Fruit fly (Drosophila melanogaster) whole organism, adult: ENCODE data around the gene CG4259.

Experiments
- CG11617 ChIP-seq: fragments of 200-800 bp; sonication (Bioruptor generic); optimal IDR thresholded peaks from 2 replicates; lab custom pipeline; 2017; ENCODE audit warnings: mild to moderate bottlenecking, missing biosample characterization, missing genetic modification reagents, missing genetic modification characterization
- CG12768 ChIP-seq: fragments of 200-800 bp; sonication (Bioruptor generic); optimal IDR thresholded peaks from 2 replicates; lab custom pipeline; 2017; ENCODE audit warnings: missing biosample characterization, missing genetic modification characterization, mild to moderate bottlenecking, moderate library complexity, missing genetic modification reagents
- CG1620 ChIP-seq: fragments of 200-800 bp; sonication (Bioruptor generic); optimal IDR thresholded peaks from 2 replicates; lab custom pipeline; 2016; ENCODE audit warnings: missing biosample characterization, missing genetic modification characterization
- CG5204 ChIP-seq: fragments of 200-800 bp; sonication (Bioruptor generic); optimal IDR thresholded peaks from 2 replicates; lab custom pipeline; 2016; ENCODE audit warnings: missing biosample characterization, missing genetic modification characterization
- CG7101 ChIP-seq: fragments of 200-800 bp; sonication (Bioruptor generic); optimal IDR thresholded peaks from 2 replicates; lab custom pipeline; 2018; ENCODE audit warnings: missing biosample characterization, mild to moderate bottlenecking, missing genetic modification characterization, moderate library complexity
- Clk ChIP-seq: fragments of 200-800 bp; sonication (Bioruptor generic); optimal IDR thresholded peaks from 2 replicates; lab custom pipeline; 2017; ENCODE audit warnings: missing biosample characterization, missing genetic modification characterization
- bab1 ChIP-seq: fragments of 200-800 bp; sonication (Bioruptor generic); optimal IDR thresholded peaks from 3 replicates; lab custom pipeline; 2019; ENCODE audit warnings: missing biosample characterization, mild to moderate bottlenecking, missing genetic modification characterization, moderate library complexity
- cnc ChIP-seq, 2 experiments: fragments of >200 bp; optimal IDR thresholded peaks; 2 replicates each; lab custom pipeline; 2017
- tj ChIP-seq: fragments of 200-800 bp; sonication (Bioruptor generic); optimal IDR thresholded peaks from 3 replicates; lab custom pipeline; 2017; ENCODE audit warnings: missing biosample characterization, mild to moderate bottlenecking, missing genetic modification characterization, moderate library complexity
- toe ChIP-seq: fragments of 200-800 bp; sonication (Bioruptor generic); optimal IDR thresholded peaks from 2 replicates; lab custom pipeline; 2016; ENCODE audit warnings: missing biosample characterization, missing genetic modification characterization

DNA sequence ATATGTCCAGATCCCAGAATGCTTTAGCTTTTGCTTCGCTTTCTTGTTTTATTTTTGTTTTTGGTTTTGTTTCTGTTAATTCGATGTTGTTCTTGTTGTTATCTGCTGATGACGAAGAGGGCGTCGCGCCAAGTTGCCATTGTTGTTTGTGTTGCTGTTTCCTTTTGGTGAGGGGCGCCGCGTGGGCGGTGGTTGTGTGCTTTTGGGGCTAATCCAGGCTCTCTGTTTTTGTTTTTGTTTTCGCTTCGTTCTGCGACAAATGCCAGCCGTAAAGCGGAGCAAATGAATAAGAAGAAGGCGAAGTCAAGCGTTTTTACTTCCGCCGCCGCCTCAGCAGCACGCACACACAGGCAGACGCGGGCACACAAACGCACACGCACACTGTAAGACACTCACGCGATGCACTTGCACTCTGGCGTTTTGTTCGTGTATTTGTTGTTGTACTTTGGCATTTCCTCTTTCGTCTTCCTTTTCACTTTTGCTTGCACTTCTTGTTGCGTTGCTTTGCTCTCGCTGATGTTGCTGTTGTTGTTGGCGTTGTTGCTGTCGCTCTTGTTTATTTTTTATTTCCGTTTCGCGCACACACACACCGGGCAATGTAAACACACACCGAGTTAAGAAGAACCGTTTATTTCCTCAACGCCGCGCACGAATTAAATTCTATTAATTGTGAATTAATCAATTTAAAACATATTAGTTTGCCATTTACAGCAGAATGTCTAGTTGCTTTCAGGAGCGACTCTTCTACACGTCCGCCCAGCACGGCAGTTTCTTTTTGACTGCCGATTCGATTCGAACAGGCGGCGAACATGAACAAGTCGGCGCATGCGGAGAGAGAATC lies 49.2 kb upstream of the CG4259 start, which contains the start of gene aop:
- TF ChIP-seq toe (GFP tag; lab: Kevin White, UChicago) (peak; percentile 13), CG1620 (GFP tag; lab: Kevin White, UChicago) (no peak), bab1 (GFP tag; lab: Kevin White, UChicago) (peak; percentile 48), Clk (GFP tag; lab: Kevin White, UChicago) (peak; percentile 31), CG7101 (peak; percentile 62), tj (peak; percentile 84), CG5204 (GFP tag; lab: Kevin White, UChicago) (peak; percentile 35), cnc (optimal IDR thresholded peaks at IDR 0.05; lab: Kevin White, UChicago) (no peak), CG11617 (peak; percentile 80), CG12768 (GFP tag; lab: Kevin White, UChicago) (peak; percentile 60)
